ENCODE assay signal across 6 fruit fly cellular contexts in genomic region chr3R:7086377-7087200, dm6.
TF ChIP-seq lines count a peak whose summit lies in the region.

alphaTub84B (plus strand) TSS chr3R:7086599.

- TF ChIP-seq CTCF in S2 (optimal IDR thresholded peaks at IDR 0.05; lab: Kevin White, UChicago) = peak; percentile 49 to 59
- TF ChIP-seq CTCF in whole organism, embryonic (GFP tag; optimal IDR thresholded peaks at IDR 0.05; lab: Kevin White, UChicago) = peak; percentile 43

TF ChIP-seq in whole organism, adult, 20 proteins besides CTCF, POLR2A, EP300 and RAD21 (continues in another document):
- TF ChIP-seq CG33017 (tag; optimal IDR thresholded peaks at IDR 0.05; lab: Kevin White, UChicago) = peak; percentile 66
- TF ChIP-seq pad (GFP tag; optimal IDR thresholded peaks at IDR 0.05; lab: Kevin White, UChicago) = no peak
- TF ChIP-seq Hr96 (GFP tag; optimal IDR thresholded peaks at IDR 0.05; lab: Kevin White, UChicago) = peak; percentile 80
- no peak for TF ChIP-seq kay (GFP tag; lab: Kevin White, UChicago; ENCODE audit: borderline replicate concordance)
- peak in 1 of 2 experiments; percentile 10 for TF ChIP-seq cnc (optimal IDR thresholded peaks at IDR 0.05; lab: Kevin White, UChicago)
- peak; percentile 43 for TF ChIP-seq CG12768 (GFP tag; optimal IDR thresholded peaks at IDR 0.05; lab: Kevin White, UChicago)
- peak; percentile 91 for TF ChIP-seq Mnt (GFP tag; optimal IDR thresholded peaks at IDR 0.05; lab: Kevin White, UChicago)
- TF ChIP-seq CG11617 (GFP tag; optimal IDR thresholded peaks at IDR 0.05; lab: Kevin White, UChicago) = peak; percentile 73
- peak; percentile 37 for TF ChIP-seq CG7045 (GFP tag; optimal IDR thresholded peaks at IDR 0.05; lab: Kevin White, UChicago)
- no peak for TF ChIP-seq toe (GFP tag; optimal IDR thresholded peaks at IDR 0.05; lab: Kevin White, UChicago)
- peak; percentile 59 for TF ChIP-seq CG1620 (GFP tag; optimal IDR thresholded peaks at IDR 0.05; lab: Kevin White, UChicago)
- no peak for TF ChIP-seq ovo (GFP tag; optimal IDR thresholded peaks at IDR 0.05; lab: Kevin White, UChicago)
- TF ChIP-seq Crg-1 (GFP tag; optimal IDR thresholded peaks at IDR 0.05; lab: Kevin White, UChicago) = peak; percentile 84
- TF ChIP-seq CG5204 (GFP tag; optimal IDR thresholded peaks at IDR 0.05; lab: Kevin White, UChicago) = no peak
- TF ChIP-seq CG14711 (tag; optimal IDR thresholded peaks at IDR 0.05; lab: Kevin White, UChicago) = peak; percentile 51
- TF ChIP-seq bab1 (GFP tag; optimal IDR thresholded peaks at IDR 0.05; lab: Kevin White, UChicago) = peak; percentile 79
- TF ChIP-seq tj (GFP tag; optimal IDR thresholded peaks at IDR 0.05; lab: Kevin White, UChicago) = peak; percentile 73
- peak; percentile 61 for TF ChIP-seq CG7101 (tag; optimal IDR thresholded peaks at IDR 0.05; lab: Kevin White, UChicago)

TF ChIP-seq in whole organism, embryonic, 481 proteins besides CTCF, POLR2A, EP300 and RAD21 (continues in another document):
- TF ChIP-seq row (GFP tag; IDR thresholded peaks at IDR 0.05; lab: Robert Waterston, UW) = peak; percentile 28; the same call in 2 of the 3 replicates
- no peak; the same call in 1 of the 2 replicates for TF ChIP-seq Adf1 (GFP tag; IDR thresholded peaks at IDR 0.05; lab: Robert Waterston, UW)
- no peak for TF ChIP-seq ap (GFP tag; IDR thresholded peaks at IDR 0.05; lab: Robert Waterston, UW)
- TF ChIP-seq CG17912 (GFP tag; optimal IDR thresholded peaks at IDR 0.05; lab: Kevin White, UChicago) = peak; percentile 84
- peak; percentile 64 for TF ChIP-seq Dek (tag; optimal IDR thresholded peaks at IDR 0.05; lab: Kevin White, UChicago)
- TF ChIP-seq lov (optimal IDR thresholded peaks at IDR 0.05; lab: Kevin White, UChicago) = no peak
- peak; percentile 88 for TF ChIP-seq lov (GFP tag; IDR thresholded peaks at IDR 0.05; lab: Robert Waterston, UW)
- no peak for TF ChIP-seq CG4404 (GFP tag; IDR thresholded peaks at IDR 0.05; lab: Robert Waterston, UW)
- no peak for TF ChIP-seq Poxn (GFP tag; IDR thresholded peaks at IDR 0.05; lab: Robert Waterston, UW)
- TF ChIP-seq dysf (GFP tag; IDR thresholded peaks at IDR 0.05; lab: Robert Waterston, UW) = 0 out of 3 replicates have a peak, but pooled peaks have one; percentile 22
- peak; percentile 23 for TF ChIP-seq CG10979 (tag; optimal IDR thresholded peaks at IDR 0.05; lab: Kevin White, UChicago)
- TF ChIP-seq CG2199 (GFP tag; IDR thresholded peaks at IDR 0.05; lab: Robert Waterston, UW) = peak; percentile 85; the same call in 2 of the 3 replicates
- TF ChIP-seq Dad (GFP tag; optimal IDR thresholded peaks at IDR 0.05; lab: Kevin White, UChicago) = peak; percentile 47
- TF ChIP-seq lbe (GFP tag; optimal IDR thresholded peaks at IDR 0.05; lab: Kevin White, UChicago) = peak; percentile 57
- peak; percentile 82 for TF ChIP-seq Fer1 (GFP tag; optimal IDR thresholded peaks at IDR 0.05; lab: Kevin White, UChicago)
- peak; percentile 47 for TF ChIP-seq CG12391 (tag; optimal IDR thresholded peaks at IDR 0.05; lab: Kevin White, UChicago)
- TF ChIP-seq psq (GFP tag; optimal IDR thresholded peaks at IDR 0.05; lab: Kevin White, UChicago) = peak; percentile 30
- no peak; the same call in 2 of the 3 replicates for TF ChIP-seq CG11560 (tag; IDR thresholded peaks at IDR 0.05; lab: Robert Waterston, UW)

TF ChIP-seq in whole organism, prepupa, 60 proteins besides CTCF, POLR2A, EP300 and RAD21 (continues in another document):
- TF ChIP-seq CG11762 (GFP tag; optimal IDR thresholded peaks at IDR 0.05; lab: Kevin White, UChicago; ENCODE audit: insufficient read depth) (no peak), CG3919 (GFP tag; optimal IDR thresholded peaks at IDR 0.05; lab: Kevin White, UChicago) (peak; percentile 68), fd59A (GFP tag; optimal IDR thresholded peaks at IDR 0.05; lab: Kevin White, UChicago) (peak; percentile 21), Sox15 (GFP tag; optimal IDR thresholded peaks at IDR 0.05; lab: Kevin White, UChicago) (no peak), spab (GFP tag; optimal IDR thresholded peaks at IDR 0.05; lab: Kevin White, UChicago) (peak; percentile 38), achi (GFP tag; optimal IDR thresholded peaks at IDR 0.05; lab: Kevin White, UChicago) (peak; percentile 3), CG11294 (GFP tag; IDR thresholded peaks at IDR 0.05; lab: Robert Waterston, UW) (no peak), Ets96B (tag; optimal IDR thresholded peaks at IDR 0.05; lab: Kevin White, UChicago) (peak; percentile 8), Lpt (GFP tag; optimal IDR thresholded peaks at IDR 0.05; lab: Kevin White, UChicago) (peak; percentile 32), CG6854 (GFP tag; optimal IDR thresholded peaks at IDR 0.05; lab: Kevin White, UChicago) (peak; percentile 75), Hr39 (GFP tag; optimal IDR thresholded peaks at IDR 0.05; lab: Kevin White, UChicago) (peak; percentile 12), Met (GFP tag; optimal IDR thresholded peaks at IDR 0.05; lab: Kevin White, UChicago) (peak; percentile 68), CG8119 (GFP tag; IDR thresholded peaks at IDR 0.05; lab: Robert Waterston, UW) (peak; percentile 33; the same call in 1 of the 3 replicates), CG8319 (GFP tag; optimal IDR thresholded peaks at IDR 0.05; lab: Kevin White, UChicago) (peak; percentile 19), OdsH (GFP tag; optimal IDR thresholded peaks at IDR 0.05; lab: Kevin White, UChicago) (peak; percentile 1), CG8632 (GFP tag; optimal IDR thresholded peaks at IDR 0.05; lab: Kevin White, UChicago) (no peak), CG10631 (GFP tag; optimal IDR thresholded peaks at IDR 0.05; lab: Kevin White, UChicago) (no peak), Hr4 (GFP tag; optimal IDR thresholded peaks at IDR 0.05; lab: Kevin White, UChicago) (no peak), lz (GFP tag; optimal IDR thresholded peaks at IDR 0.05; lab: Kevin White, UChicago) (peak; percentile 31)

TF ChIP-seq in whole organism, pupa, 21 proteins besides CTCF, POLR2A, EP300 and RAD21 (continues in another document):
- TF ChIP-seq Snoo (tag; optimal IDR thresholded peaks at IDR 0.05; lab: Kevin White, UChicago) (peak; percentile 71), gl (tag; optimal IDR thresholded peaks at IDR 0.05; lab: Kevin White, UChicago) (peak; percentile 25), CG15710 (tag; optimal IDR thresholded peaks at IDR 0.05; lab: Kevin White, UChicago) (peak; percentile 35), fd96Ca (GFP tag; IDR thresholded peaks at IDR 0.05; lab: Robert Waterston, UW) (peak; percentile 54; the same call in 1 of the 3 replicates), CG17806 (tag; optimal IDR thresholded peaks at IDR 0.05; lab: Kevin White, UChicago) (no peak), Pif1A (GFP tag; optimal IDR thresholded peaks at IDR 0.05; lab: Kevin White, UChicago) (peak; percentile 52), CG8301 (tag; optimal IDR thresholded peaks at IDR 0.05; lab: Kevin White, UChicago) (peak; percentile 24), CG34367 (tag; optimal IDR thresholded peaks at IDR 0.05; lab: Kevin White, UChicago) (peak; percentile 29), CG14655 (GFP tag; optimal IDR thresholded peaks at IDR 0.05; lab: Kevin White, UChicago) (no peak), CG8159 (tag; optimal IDR thresholded peaks at IDR 0.05; lab: Kevin White, UChicago) (peak; percentile 27), CG13204 (GFP tag; optimal IDR thresholded peaks at IDR 0.05; lab: Kevin White, UChicago) (peak; percentile 61), CG32121 (GFP tag; IDR thresholded peaks at IDR 0.05; lab: Robert Waterston, UW) (0 out of 2 replicates have a peak, but pooled peaks have one; percentile 24), Ets98B (GFP tag; IDR thresholded peaks at IDR 0.05; lab: Robert Waterston, UW) (peak; percentile 70), CG9948 (tag; optimal IDR thresholded peaks at IDR 0.05; lab: Kevin White, UChicago) (peak; percentile 4), D1 (tag; optimal IDR thresholded peaks at IDR 0.05; lab: Kevin White, UChicago) (no peak), CG10348 (GFP tag; IDR thresholded peaks at IDR 0.05; lab: Robert Waterston, UW) (no peak), Pif1B (GFP tag; optimal IDR thresholded peaks at IDR 0.05; lab: Kevin White, UChicago) (peak; percentile 69), rn (GFP tag; IDR thresholded peaks at IDR 0.05; lab: Robert Waterston, UW) (no peak), EcR (GFP tag; optimal IDR thresholded peaks at IDR 0.05; lab: Kevin White, UChicago) (peak; percentile 31), CG12605 (GFP tag; IDR thresholded peaks at IDR 0.05; lab: Robert Waterston, UW) (peak; percentile 54)

TF ChIP-seq in whole organism, wandering third instar larva, 38 proteins besides CTCF, POLR2A, EP300 and RAD21 (continues in another document):
- peak; percentile 21 for TF ChIP-seq brk (GFP tag; optimal IDR thresholded peaks at IDR 0.05; lab: Kevin White, UChicago)
- peak; percentile 70 for TF ChIP-seq fru (GFP tag; optimal IDR thresholded peaks at IDR 0.05; lab: Kevin White, UChicago)
- peak; percentile 19 for TF ChIP-seq HLH106 (tag; optimal IDR thresholded peaks at IDR 0.05; lab: Kevin White, UChicago)
- TF ChIP-seq br (GFP tag; optimal IDR thresholded peaks at IDR 0.05; lab: Kevin White, UChicago) = peak; percentile 78
- TF ChIP-seq Rel (GFP tag; optimal IDR thresholded peaks at IDR 0.05; lab: Kevin White, UChicago) = no peak
- TF ChIP-seq Rel (tag; optimal IDR thresholded peaks at IDR 0.05; lab: Kevin White, UChicago) = peak; percentile 88
- TF ChIP-seq rgr (GFP tag; optimal IDR thresholded peaks at IDR 0.05; lab: Kevin White, UChicago) = peak; percentile 74
- TF ChIP-seq psq (GFP tag; optimal IDR thresholded peaks at IDR 0.05; lab: Kevin White, UChicago) = peak; percentile 48
- TF ChIP-seq sv (GFP tag; optimal IDR thresholded peaks at IDR 0.05; lab: Kevin White, UChicago) = peak; percentile 52
- no peak for TF ChIP-seq Dfd (GFP tag; optimal IDR thresholded peaks at IDR 0.05; lab: Kevin White, UChicago)
- peak; percentile 94 for TF ChIP-seq Hr83 (GFP tag; optimal IDR thresholded peaks at IDR 0.05; lab: Kevin White, UChicago; ENCODE audit: poor library complexity, severe bottlenecking)
- peak; percentile 66 for TF ChIP-seq OdsH (GFP tag; optimal IDR thresholded peaks at IDR 0.05; lab: Kevin White, UChicago)
- no peak for TF ChIP-seq Mio (GFP tag; optimal IDR thresholded peaks at IDR 0.05; lab: Kevin White, UChicago)
- TF ChIP-seq Vsx2 (GFP tag; optimal IDR thresholded peaks at IDR 0.05; lab: Kevin White, UChicago; ENCODE audit: partially characterized antibody) = no peak
- peak; percentile 84 for TF ChIP-seq jim (GFP tag; optimal IDR thresholded peaks at IDR 0.05; lab: Kevin White, UChicago)
- TF ChIP-seq tai (GFP tag; optimal IDR thresholded peaks at IDR 0.05; lab: Kevin White, UChicago) = no peak
- peak; percentile 86 for TF ChIP-seq Jra (GFP tag; optimal IDR thresholded peaks at IDR 0.05; lab: Kevin White, UChicago)
- peak; percentile 76 for TF ChIP-seq Sp1 (GFP tag; optimal IDR thresholded peaks at IDR 0.05; lab: Kevin White, UChicago)
- peak; percentile 59 for TF ChIP-seq Myc (optimal IDR thresholded peaks at IDR 0.05; lab: Kevin White, UChicago)
- peak in 1 of 2 experiments; percentile 71 for TF ChIP-seq foxo (GFP tag; optimal IDR thresholded peaks at IDR 0.05; lab: Kevin White, UChicago)
- TF ChIP-seq Hnf4 (GFP tag; optimal IDR thresholded peaks at IDR 0.05; lab: Kevin White, UChicago) = peak; percentile 91
- TF ChIP-seq Dif (GFP tag; optimal IDR thresholded peaks at IDR 0.05; lab: Kevin White, UChicago; ENCODE audit: partially characterized antibody) = peak; percentile 87
- TF ChIP-seq N (GFP tag; optimal IDR thresholded peaks at IDR 0.05; lab: Kevin White, UChicago) = no peak
